Fruit fly (Drosophila melanogaster) whole organism, prepupa: Measurements from ENCODE around the gene PGAP1.

Experiments used
- CG11294 ChIP-seq: fragments of 200-800 bp; sonication (Bioruptor generic); IDR thresholded peaks from 2 replicates; pipeline ENCODE4 v1.3.6; 2022; ENCODE audit warnings: missing biosample characterization, missing genetic modification characterization
- CG15336 ChIP-seq: fragments of 200-800 bp; sonication (Bioruptor generic); IDR thresholded peaks from 2 replicates; pipeline ENCODE4 v1.3.6; 2022; ENCODE audit warnings: missing biosample characterization, missing genetic modification characterization
- CG16779 ChIP-seq: fragments of 200-800 bp; sonication (Bioruptor generic); optimal IDR thresholded peaks from 3 replicates; lab custom pipeline; 2017; ENCODE audit warnings: missing biosample characterization, mild to moderate bottlenecking, missing genetic modification characterization
- CG3032 ChIP-seq: fragments of 200-800 bp; optimal IDR thresholded peaks from 2 replicates; lab custom pipeline; 2019; ENCODE audit warnings: missing biosample characterization, mild to moderate bottlenecking, missing genetic modification characterization, moderate library complexity
- CG31627 ChIP-seq: fragments of 200-800 bp; sonication (Bioruptor generic); optimal IDR thresholded peaks from 3 replicates; lab custom pipeline; 2016; ENCODE audit warnings: missing biosample characterization, missing genetic modification characterization
- CG32006 ChIP-seq: fragments of 200-800 bp; sonication (Bioruptor generic); optimal IDR thresholded peaks from 3 replicates; lab custom pipeline; 2017; ENCODE audit warnings: missing biosample characterization, mild to moderate bottlenecking, missing genetic modification characterization
- CG3919 ChIP-seq: fragments of 200-800 bp; sonication (Bioruptor generic); optimal IDR thresholded peaks from 3 replicates; lab custom pipeline; 2016; ENCODE audit warnings: missing biosample characterization, missing genetic modification characterization
- CG4318 ChIP-seq: fragments of 200-800 bp; sonication (Bioruptor generic); optimal IDR thresholded peaks from 3 replicates; lab custom pipeline; 2017; ENCODE audit warnings: missing biosample characterization, mild to moderate bottlenecking, missing genetic modification characterization
- CG6276 ChIP-seq: fragments of 200-800 bp; sonication (Bioruptor generic); optimal IDR thresholded peaks from 2 replicates; lab custom pipeline; 2017; ENCODE audit warnings: missing biosample characterization, mild to moderate bottlenecking, missing genetic modification characterization
- CG6792 ChIP-seq: fragments of 200-800 bp; sonication (Bioruptor generic); optimal IDR thresholded peaks from 3 replicates; lab custom pipeline; 2016; ENCODE audit warnings: missing biosample characterization, missing genetic modification characterization
- CG7368 ChIP-seq: fragments of 200-800 bp; sonication (Bioruptor generic); optimal IDR thresholded peaks from 3 replicates; lab custom pipeline; 2016; ENCODE audit warnings: missing biosample characterization, missing genetic modification characterization
- CG8119 ChIP-seq: fragments of 200-800 bp; sonication (Bioruptor generic); IDR thresholded peaks from 3 replicates; pipeline ENCODE4 v1.3.6; 2022; ENCODE audit warnings: missing biosample characterization, missing genetic modification characterization
- CG8319 ChIP-seq: fragments of 200-800 bp; sonication (Bioruptor generic); optimal IDR thresholded peaks from 3 replicates; lab custom pipeline; 2016; ENCODE audit warnings: missing biosample characterization, missing genetic modification characterization
- CG8632 ChIP-seq: fragments of 200-800 bp; sonication (Bioruptor generic); optimal IDR thresholded peaks from 3 replicates; lab custom pipeline; 2016; ENCODE audit warnings: missing biosample characterization, missing genetic modification characterization
- CG9139 ChIP-seq: fragments of 200-800 bp; sonication (Bioruptor generic); optimal IDR thresholded peaks from 3 replicates; lab custom pipeline; 2017; ENCODE audit warnings: missing biosample characterization, mild to moderate bottlenecking, missing genetic modification characterization
- Eip78C ChIP-seq: fragments of 200-800 bp; sonication (Bioruptor generic); peaks from one replicate; lab custom pipeline; 2016; ENCODE audit warnings: missing biosample characterization, missing genetic modification characterization
- Eip93F ChIP-seq: fragments of 200-800 bp; sonication (Bioruptor generic); optimal IDR thresholded peaks from 2 replicates; lab custom pipeline; 2016; ENCODE audit warnings: missing biosample characterization, mild to moderate bottlenecking, missing genetic modification characterization
- Ets21C ChIP-seq: fragments of 200-800 bp; sonication (Bioruptor generic); optimal IDR thresholded peaks from 3 replicates; lab custom pipeline; 2016; ENCODE audit warnings: missing biosample characterization, missing genetic modification characterization
- Ets96B ChIP-seq: fragments of 200-800 bp; optimal IDR thresholded peaks from 2 replicates; lab custom pipeline; 2019; ENCODE audit warnings: missing biosample characterization, mild to moderate bottlenecking, missing genetic modification characterization, moderate library complexity
- Hr4 ChIP-seq: fragments of 200-800 bp; sonication (Bioruptor generic); optimal IDR thresholded peaks from 3 replicates; lab custom pipeline; 2016; ENCODE audit warnings: missing biosample characterization, missing genetic modification characterization
- Smox ChIP-seq: fragments of 200-800 bp; sonication (Bioruptor generic); optimal IDR thresholded peaks from 3 replicates; lab custom pipeline; 2016; ENCODE audit warnings: missing biosample characterization, missing genetic modification characterization
- Sox102F ChIP-seq: fragments of 200-800 bp; sonication (Bioruptor generic); optimal IDR thresholded peaks from 2 replicates; lab custom pipeline; 2016; ENCODE audit warnings: missing biosample characterization, mild to moderate bottlenecking, missing genetic modification characterization
- dac ChIP-seq: fragments of 200-800 bp; sonication (Bioruptor generic); optimal IDR thresholded peaks from 2 replicates; lab custom pipeline; 2017; ENCODE audit warnings: missing biosample characterization, mild to moderate bottlenecking, missing genetic modification characterization
- eg ChIP-seq: fragments of 200-800 bp; sonication (Bioruptor generic); IDR thresholded peaks from 3 replicates; pipeline ENCODE4 v1.3.6; 2022; ENCODE audit warnings: missing biosample characterization, missing genetic modification characterization
- esn ChIP-seq: fragments of 200-800 bp; sonication (Bioruptor generic); optimal IDR thresholded peaks from 2 replicates; lab custom pipeline; 2016; ENCODE audit warnings: missing biosample characterization, mild to moderate bottlenecking, missing genetic modification characterization, moderate library complexity
- fd59A ChIP-seq: fragments of 200-800 bp; sonication (Bioruptor generic); optimal IDR thresholded peaks from 2 replicates; lab custom pipeline; 2017; ENCODE audit warnings: missing biosample characterization, mild to moderate bottlenecking, missing genetic modification characterization, missing genetic modification reagents
- fd85E ChIP-seq: fragments of 200-800 bp; sonication (Bioruptor generic); optimal IDR thresholded peaks from 3 replicates; lab custom pipeline; 2016; ENCODE audit warnings: missing biosample characterization, missing genetic modification characterization
- fkh ChIP-seq: fragments of 200-800 bp; sonication (Bioruptor generic); optimal IDR thresholded peaks from 3 replicates; lab custom pipeline; 2017; ENCODE audit warnings: missing biosample characterization, mild to moderate bottlenecking, missing genetic modification characterization, moderate library complexity
- lz ChIP-seq: fragments of 200-800 bp; sonication (Bioruptor generic); optimal IDR thresholded peaks from 3 replicates; lab custom pipeline; 2016; ENCODE audit warnings: missing biosample characterization, missing genetic modification characterization
- net ChIP-seq: fragments of 200-800 bp; sonication (Bioruptor generic); optimal IDR thresholded peaks from 3 replicates; lab custom pipeline; 2016; ENCODE audit warnings: missing biosample characterization, missing genetic modification characterization
- spab ChIP-seq: fragments of 200-800 bp; sonication (Bioruptor generic); optimal IDR thresholded peaks from 2 replicates; lab custom pipeline; 2017; ENCODE audit warnings: missing biosample characterization, mild to moderate bottlenecking, missing genetic modification characterization, missing genetic modification reagents
- ss ChIP-seq, 2 experiments: fragments of 200-800 bp; sonication (Bioruptor generic); optimal IDR thresholded peaks; 2 replicates in 1 of 2; 3 replicates in 1 of 2; lab custom pipeline; 2017 to 2018; ENCODE audit warnings: mild to moderate bottlenecking in 2 of 2, missing biosample characterization in 2 of 2, missing genetic modification characterization in 2 of 2, moderate library complexity in 1 of 2
- svp ChIP-seq: fragments of 200-800 bp; sonication (Bioruptor generic); peaks from one replicate; lab custom pipeline; 2016; ENCODE audit warnings: missing biosample characterization, missing genetic modification characterization
- vri ChIP-seq: fragments of 200-800 bp; sonication (Bioruptor generic); optimal IDR thresholded peaks from 3 replicates; lab custom pipeline; 2016; ENCODE audit warnings: missing biosample characterization, mild to moderate bottlenecking, missing genetic modification characterization

Gene PGAP1

DNA sequence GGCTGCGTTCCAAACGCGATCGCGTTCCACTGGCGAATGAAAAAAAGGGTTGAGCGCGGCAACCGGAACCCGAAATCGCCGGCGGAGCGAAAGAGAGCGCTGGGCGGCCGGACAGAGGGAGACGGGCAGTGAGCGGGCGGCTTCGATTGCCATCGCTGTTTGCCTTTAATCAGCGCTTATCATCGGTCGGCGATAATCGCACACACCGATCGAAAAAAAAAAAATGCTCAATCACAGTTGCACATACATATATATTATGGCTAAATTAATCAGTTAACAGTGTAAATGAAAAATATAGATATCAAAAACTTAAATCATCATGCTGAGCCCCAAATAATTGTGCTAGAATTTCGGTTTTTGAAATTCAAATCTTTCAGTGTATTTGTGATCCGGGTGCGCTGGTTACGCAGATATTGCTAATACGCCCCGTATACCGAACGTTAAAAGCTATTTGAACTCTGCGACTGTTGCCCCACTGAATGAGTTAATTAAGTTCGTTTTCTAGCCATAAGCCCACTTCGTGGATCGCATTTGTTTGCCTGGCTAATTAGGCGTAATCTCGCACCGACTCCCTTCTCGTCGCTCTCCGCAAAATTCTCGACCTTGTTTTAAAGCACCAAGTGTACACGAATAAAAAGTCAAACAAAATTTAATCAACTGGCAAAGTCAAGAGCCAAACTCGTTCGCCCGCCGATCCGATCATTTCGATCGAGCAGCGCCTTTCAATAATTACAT is 28.6 kb upstream of the PGAP1 start, which contains the start of gene CG33080 (continued):
- TF ChIP-seq CG6792 (peak; percentile 17), Ets21C (GFP tag; lab: Kevin White, UChicago) (no peak), fd59A (GFP tag; lab: Kevin White, UChicago) (no peak), CG3032 (no peak), Ets96B (tag; lab: Kevin White, UChicago) (no peak), CG6276 (no peak), vri (GFP tag; lab: Kevin White, UChicago) (peak; percentile 13), lz (GFP tag; lab: Kevin White, UChicago) (peak; percentile 0), spab (no peak), net (GFP tag; lab: Kevin White, UChicago) (no peak), CG7368 (GFP tag; lab: Kevin White, UChicago) (no peak), CG8319 (GFP tag; lab: Kevin White, UChicago) (no peak), CG3919 (GFP tag; lab: Kevin White, UChicago) (no peak), Eip78C (peak; percentile 31), CG15336 (GFP tag; lab: Robert Waterston, UW) (no peak), fd85E (GFP tag; lab: Kevin White, UChicago) (no peak), fkh (GFP tag; lab: Kevin White, UChicago) (no peak), ss (GFP tag; optimal IDR thresholded peaks at IDR 0.05; lab: Kevin White, UChicago) (no peak), CG9139 (GFP tag; lab: Kevin White, UChicago) (no peak)

DNA sequence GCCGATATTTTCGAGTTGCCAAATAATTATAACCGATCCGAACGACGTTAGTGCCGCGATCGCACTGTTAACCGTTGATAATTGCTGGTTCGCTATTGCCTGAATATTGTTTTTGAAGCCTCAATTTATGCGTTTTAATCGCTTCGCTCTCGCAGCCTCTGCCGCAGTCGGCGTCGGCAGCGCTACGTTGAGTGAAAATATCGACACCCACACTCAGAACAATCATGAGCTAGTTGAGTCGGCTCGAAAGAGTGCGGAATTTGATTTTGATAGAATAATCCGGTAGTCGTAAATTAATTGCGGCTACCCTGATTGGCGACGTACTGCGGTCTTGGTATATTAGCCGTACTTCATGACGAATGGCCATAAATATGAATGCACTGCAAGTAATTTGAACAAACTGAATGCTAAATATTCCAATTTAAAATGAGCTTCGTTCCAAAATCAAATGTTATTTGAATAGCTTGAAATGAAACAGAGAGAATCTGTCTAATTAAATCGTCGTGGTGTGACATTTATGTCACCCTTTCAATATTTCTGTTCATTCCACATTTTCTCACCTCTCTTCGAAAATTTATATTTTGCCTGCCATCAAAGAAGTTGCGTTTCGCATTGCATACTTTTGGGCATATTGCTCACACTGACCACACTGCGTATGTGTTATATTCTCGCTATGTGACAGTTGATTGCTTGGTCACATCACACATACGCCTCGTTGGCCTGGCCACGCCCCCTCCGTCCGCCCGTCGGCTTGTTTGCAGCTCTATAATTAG is 26.4 kb upstream of the PGAP1 start:
- TF ChIP-seq Eip93F (GFP tag; lab: Kevin White, UChicago) (no peak), CG4318 (GFP tag; lab: Kevin White, UChicago) (no peak), CG16779 (tag; lab: Kevin White, UChicago) (no peak), vri (GFP tag; lab: Kevin White, UChicago) (no peak), CG8119 (GFP tag; lab: Robert Waterston, UW) (0 out of 3 replicates have a peak, but pooled peaks have one; percentile 21), lz (GFP tag; lab: Kevin White, UChicago) (no peak), Sox102F (peak; percentile 14), Eip78C (peak; percentile 52), dac (GFP tag; lab: Kevin White, UChicago) (no peak), esn (GFP tag; lab: Kevin White, UChicago) (peak; percentile 34), eg (no peak), CG15336 (GFP tag; lab: Robert Waterston, UW) (0 out of 2 replicates have a peak, but pooled peaks have one; percentile 31), svp (GFP tag; lab: Kevin White, UChicago) (peak; percentile 66), Hr4 (GFP tag; lab: Kevin White, UChicago) (peak; percentile 1), Smox (GFP tag; lab: Kevin White, UChicago) (no peak)

DNA sequence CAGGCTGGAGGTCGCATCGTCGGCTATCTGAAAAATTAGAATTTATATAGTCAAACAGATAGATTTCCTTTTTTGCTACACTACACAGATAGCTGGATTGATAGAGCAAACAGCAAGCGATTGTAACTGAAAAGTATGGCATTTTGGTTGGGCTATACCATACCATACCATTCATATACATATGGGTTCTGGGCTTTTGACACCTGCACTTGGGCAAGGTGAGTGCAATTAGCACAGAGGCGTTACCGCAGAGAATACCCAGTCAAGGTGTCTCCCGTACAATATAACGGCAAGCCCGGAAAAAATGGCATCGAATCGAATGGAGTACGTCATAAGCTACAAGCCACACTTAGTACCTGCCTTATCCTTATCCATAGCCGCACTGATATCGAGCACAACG is 25.5 kb upstream of the PGAP1 start:
- no peak for TF ChIP-seq CG8632 (GFP tag; lab: Kevin White, UChicago)
- no peak for TF ChIP-seq CG11294
- no peak for TF ChIP-seq CG8119 (GFP tag; lab: Robert Waterston, UW)
- TF ChIP-seq eg = no peak
- TF ChIP-seq CG15336 (GFP tag; lab: Robert Waterston, UW) = no peak
- no peak for TF ChIP-seq CG31627
- no peak for TF ChIP-seq fkh (GFP tag; lab: Kevin White, UChicago)
- TF ChIP-seq net (GFP tag; lab: Kevin White, UChicago) = no peak
- no peak for TF ChIP-seq CG32006 (GFP tag; lab: Kevin White, UChicago)
- no peak for TF ChIP-seq CG4318 (GFP tag; lab: Kevin White, UChicago)
